Comparison of ENCODE assay signal across 1 fruit fly cellular context in genomic region chr3L:12557736-12558135, dm6.
TF ChIP-seq lines count a peak whose summit lies in the region.

No protein-coding gene starts in this region.

TF ChIP-seq in whole organism, prepupa, 60 proteins besides CTCF, POLR2A, EP300 and RAD21 (continued from another document):
- TF ChIP-seq CG3919 (GFP tag; optimal IDR thresholded peaks at IDR 0.05; lab: Kevin White, UChicago) (peak; percentile 57), CG32006 (GFP tag; optimal IDR thresholded peaks at IDR 0.05; lab: Kevin White, UChicago) (peak; percentile 61), Hr4 (GFP tag; optimal IDR thresholded peaks at IDR 0.05; lab: Kevin White, UChicago) (peak; percentile 49), spab (GFP tag; optimal IDR thresholded peaks at IDR 0.05; lab: Kevin White, UChicago) (peak; percentile 65), Hr39 (GFP tag; optimal IDR thresholded peaks at IDR 0.05; lab: Kevin White, UChicago) (peak; percentile 83), lz (GFP tag; optimal IDR thresholded peaks at IDR 0.05; lab: Kevin White, UChicago) (peak; percentile 76), fd85E (GFP tag; optimal IDR thresholded peaks at IDR 0.05; lab: Kevin White, UChicago) (peak; percentile 3), CG6792 (GFP tag; optimal IDR thresholded peaks at IDR 0.05; lab: Kevin White, UChicago) (peak; percentile 61), CG6163 (GFP tag; IDR thresholded peaks at IDR 0.05; lab: Robert Waterston, UW) (peak; percentile 23; the same call in 2 of the 3 replicates), svp (GFP tag; lab: Kevin White, UChicago) (peak; percentile 97), CG4318 (GFP tag; optimal IDR thresholded peaks at IDR 0.05; lab: Kevin White, UChicago) (peak; percentile 5), Hr38 (GFP tag; optimal IDR thresholded peaks at IDR 0.05; lab: Kevin White, UChicago) (no peak), pdm3 (GFP tag; optimal IDR thresholded peaks at IDR 0.05; lab: Kevin White, UChicago) (peak; percentile 67), fd59A (GFP tag; optimal IDR thresholded peaks at IDR 0.05; lab: Kevin White, UChicago) (peak; percentile 72), CG16779 (tag; optimal IDR thresholded peaks at IDR 0.05; lab: Kevin White, UChicago) (no peak), CG9139 (GFP tag; optimal IDR thresholded peaks at IDR 0.05; lab: Kevin White, UChicago) (peak; percentile 5), CG11902 (GFP tag; optimal IDR thresholded peaks at IDR 0.05; lab: Kevin White, UChicago) (peak; percentile 54), OdsH (GFP tag; optimal IDR thresholded peaks at IDR 0.05; lab: Kevin White, UChicago) (peak; percentile 62), CG3032 (tag; optimal IDR thresholded peaks at IDR 0.05; lab: Kevin White, UChicago) (peak; percentile 65), CG7368 (GFP tag; optimal IDR thresholded peaks at IDR 0.05; lab: Kevin White, UChicago) (peak; percentile 51), Sox15 (GFP tag; optimal IDR thresholded peaks at IDR 0.05; lab: Kevin White, UChicago) (peak; percentile 57), salr (GFP tag; optimal IDR thresholded peaks at IDR 0.05; lab: Kevin White, UChicago) (peak in 1 of 2 experiments; percentile 12), CG31627 (GFP tag; optimal IDR thresholded peaks at IDR 0.05; lab: Kevin White, UChicago) (peak; percentile 81), CG15336 (GFP tag; IDR thresholded peaks at IDR 0.05; lab: Robert Waterston, UW) (no peak), Met (GFP tag; optimal IDR thresholded peaks at IDR 0.05; lab: Kevin White, UChicago) (peak; percentile 84), Eip93F (GFP tag; optimal IDR thresholded peaks at IDR 0.05; lab: Kevin White, UChicago) (no peak), Blimp-1 (GFP tag; optimal IDR thresholded peaks at IDR 0.05; lab: Kevin White, UChicago) (peak; percentile 52), fkh (GFP tag; optimal IDR thresholded peaks at IDR 0.05; lab: Kevin White, UChicago) (no peak), dac (GFP tag; optimal IDR thresholded peaks at IDR 0.05; lab: Kevin White, UChicago) (no peak), net (GFP tag; optimal IDR thresholded peaks at IDR 0.05; lab: Kevin White, UChicago) (peak; percentile 57), cyc (GFP tag; optimal IDR thresholded peaks at IDR 0.05; lab: Kevin White, UChicago) (peak; percentile 73), CG8319 (GFP tag; optimal IDR thresholded peaks at IDR 0.05; lab: Kevin White, UChicago) (peak; percentile 50), Gug (GFP tag; IDR thresholded peaks at IDR 0.05; lab: Robert Waterston, UW) (no peak)
